Fruit fly (Drosophila melanogaster) whole organism, embryonic: ENCODE data around the gene Ufd4.

Source experiments
- ATbp ChIP-seq: fragments of 200-800 bp; sonication (Bioruptor generic); optimal IDR thresholded peaks from 2 replicates; lab custom pipeline; 2017; ENCODE audit warnings: missing biosample characterization, mild to moderate bottlenecking, missing genetic modification characterization, missing genetic modification reagents
- Blimp-1 ChIP-seq: fragments of 200-800 bp; sonication (Bioruptor generic); optimal IDR thresholded peaks from 3 replicates; lab custom pipeline; 2018; ENCODE audit warnings: missing biosample characterization, missing genetic modification characterization, mild to moderate bottlenecking, moderate library complexity, missing genetic modification reagents
- Bteb2 ChIP-seq: fragments of 200-800 bp; sonication (Bioruptor generic); optimal IDR thresholded peaks from 2 replicates; lab custom pipeline; 2016; ENCODE audit warnings: missing biosample characterization, missing genetic modification characterization
- CG11247 ChIP-seq: fragments of 200-800 bp; sonication (Bioruptor generic); IDR thresholded peaks from 2 replicates; pipeline ENCODE4 v1.3.6; 2022; ENCODE audit warnings: missing biosample characterization, missing genetic modification characterization
- CG11695 ChIP-seq: fragments of 200-800 bp; sonication (Bioruptor generic); IDR thresholded peaks from 3 replicates; pipeline ENCODE4 v1.3.6; 2022; ENCODE audit warnings: missing biosample characterization, missing genetic modification characterization
- CG12391 ChIP-seq: fragments of 200-800 bp; sonication (Bioruptor generic); optimal IDR thresholded peaks from 3 replicates; lab custom pipeline; 2018; ENCODE audit warnings: missing biosample characterization, mild to moderate bottlenecking, missing genetic modification characterization, moderate library complexity
- CG13287 ChIP-seq: fragments of 200-800 bp; sonication (Bioruptor generic); IDR thresholded peaks from 2 replicates; pipeline ENCODE4 v1.3.6; 2022; ENCODE audit warnings: missing biosample characterization, missing genetic modification characterization; ENCODE audit not compliant: partially characterized antibody
- CG13424 ChIP-seq: fragments of 200-800 bp; sonication (Bioruptor generic); optimal IDR thresholded peaks from 2 replicates; lab custom pipeline; 2019; ENCODE audit warnings: missing biosample characterization, mild to moderate bottlenecking, missing genetic modification characterization, moderate library complexity
- CG17385 ChIP-seq: fragments of 200-800 bp; sonication (Bioruptor generic); optimal IDR thresholded peaks from 3 replicates; lab custom pipeline; 2018; ENCODE audit warnings: missing biosample characterization, mild to moderate bottlenecking, missing genetic modification characterization
- CG2129 ChIP-seq: fragments of 200-800 bp; sonication (Bioruptor generic); IDR thresholded peaks from 2 replicates; pipeline ENCODE4 v1.3.6; 2022; ENCODE audit warnings: missing biosample characterization, missing genetic modification characterization; ENCODE audit not compliant: partially characterized antibody
- CG30020 ChIP-seq: fragments of 200-800 bp; optimal IDR thresholded peaks from 2 replicates; lab custom pipeline; 2019; ENCODE audit warnings: missing biosample characterization, mild to moderate bottlenecking, missing genetic modification characterization, moderate library complexity
- CG31388 ChIP-seq: fragments of 200-800 bp; sonication (Bioruptor generic); optimal IDR thresholded peaks from 2 replicates; lab custom pipeline; 2016; ENCODE audit warnings: missing biosample characterization, missing genetic modification characterization
- CG6813 ChIP-seq: fragments of 200-800 bp; sonication (Bioruptor generic); optimal IDR thresholded peaks from 2 replicates; lab custom pipeline; 2017; ENCODE audit warnings: missing biosample characterization, missing genetic modification characterization, mild to moderate bottlenecking, moderate library complexity, missing genetic modification reagents
- CG6854 ChIP-seq: fragments of 200-800 bp; sonication (Bioruptor generic); optimal IDR thresholded peaks from 3 replicates; lab custom pipeline; 2017; ENCODE audit warnings: missing biosample characterization, mild to moderate bottlenecking, missing genetic modification characterization
- CG7839 ChIP-seq: fragments of 200-800 bp; sonication (Bioruptor generic); optimal IDR thresholded peaks from 3 replicates; lab custom pipeline; 2018; ENCODE audit warnings: missing biosample characterization, mild to moderate bottlenecking, missing genetic modification characterization, moderate library complexity
- CG7928 ChIP-seq: fragments of 200-800 bp; sonication (Bioruptor generic); optimal IDR thresholded peaks from 2 replicates; lab custom pipeline; 2017; ENCODE audit warnings: missing biosample characterization, mild to moderate bottlenecking, missing genetic modification characterization
- CG8281 ChIP-seq: fragments of 200-800 bp; sonication (Bioruptor generic); optimal IDR thresholded peaks from 2 replicates; lab custom pipeline; 2018; ENCODE audit warnings: missing biosample characterization, mild to moderate bottlenecking, missing genetic modification characterization, moderate library complexity
- CG8944 ChIP-seq: fragments of 200-800 bp; sonication (Bioruptor generic); optimal IDR thresholded peaks from 3 replicates; lab custom pipeline; 2016; ENCODE audit warnings: missing biosample characterization, missing genetic modification characterization
- Camta ChIP-seq: fragments of 200-800 bp; sonication (Bioruptor generic); optimal IDR thresholded peaks from 2 replicates; lab custom pipeline; 2016; ENCODE audit warnings: missing biosample characterization, missing genetic modification characterization
- CrebB ChIP-seq: fragments of 200-800 bp; sonication (Bioruptor generic); optimal IDR thresholded peaks from 3 replicates; lab custom pipeline; 2018; ENCODE audit warnings: missing biosample characterization, mild to moderate bottlenecking, missing genetic modification characterization
- Dfd ChIP-seq, 2 experiments: fragments of >200 bp; optimal IDR thresholded peaks; 2 replicates each; lab custom pipeline; 2017; ENCODE audit warnings: missing biosample characterization in 2 of 2, missing genetic modification characterization in 2 of 2
- Dref ChIP-seq: fragments of 200-800 bp; sonication (Bioruptor generic); IDR thresholded peaks from 2 replicates; pipeline ENCODE4 v1.3.6; 2022; ENCODE audit warnings: missing biosample characterization, missing genetic modification characterization
- Eip74EF ChIP-seq, 2 experiments: fragments of 200-800 bp in 1 of 2; fragments of >200 bp in 1 of 2; sonication (Bioruptor generic) in 1 of 2; optimal IDR thresholded peaks; 2 replicates each; lab custom pipeline; 2017 to 2019; ENCODE audit warnings: missing biosample characterization in 2 of 2, missing genetic modification characterization in 2 of 2, mild to moderate bottlenecking in 1 of 2, moderate library complexity in 1 of 2
- Elba2 ChIP-seq: fragments of 200-800 bp; sonication (Bioruptor generic); optimal IDR thresholded peaks from 3 replicates; lab custom pipeline; 2016; ENCODE audit warnings: missing biosample characterization, missing genetic modification characterization
- HLHmδ ChIP-seq: fragments of 200-800 bp; sonication (Bioruptor generic); optimal IDR thresholded peaks from 2 replicates; lab custom pipeline; 2018; ENCODE audit warnings: missing biosample characterization, mild to moderate bottlenecking, missing genetic modification characterization, moderate library complexity
- Hr51 ChIP-seq, 2 experiments: fragments of 200-800 bp; sonication (Bioruptor generic); optimal IDR thresholded peaks; 2 replicates in 1 of 2; 3 replicates in 1 of 2; lab custom pipeline; 2016 to 2018; ENCODE audit warnings: missing biosample characterization in 2 of 2, missing genetic modification characterization in 2 of 2, mild to moderate bottlenecking in 1 of 2, moderate library complexity in 1 of 2
- Lhr ChIP-seq: fragments of 200-800 bp; sonication (Bioruptor generic); optimal IDR thresholded peaks from 3 replicates; lab custom pipeline; 2017; ENCODE audit warnings: mild to moderate bottlenecking, missing biosample characterization, missing genetic modification reagents, missing genetic modification characterization
- Max ChIP-seq: fragments of 200-800 bp; sonication (Bioruptor generic); optimal IDR thresholded peaks from 2 replicates; lab custom pipeline; 2016; ENCODE audit warnings: missing biosample characterization, mild to moderate bottlenecking, missing genetic modification characterization
- Ravus ChIP-seq: fragments of 200-800 bp; sonication (Bioruptor generic); IDR thresholded peaks from 2 replicates; pipeline ENCODE4 v1.3.6; 2022; ENCODE audit warnings: missing biosample characterization, missing genetic modification characterization
- Ssrp ChIP-seq: fragments of 200-800 bp; sonication (Bioruptor generic); optimal IDR thresholded peaks from 2 replicates; lab custom pipeline; 2018; ENCODE audit warnings: missing biosample characterization, mild to moderate bottlenecking, missing genetic modification characterization, moderate library complexity
- Xbp1 ChIP-seq: fragments of 200-800 bp; sonication (Bioruptor generic); optimal IDR thresholded peaks from 3 replicates; lab custom pipeline; 2016; ENCODE audit warnings: missing biosample characterization, mild to moderate bottlenecking, missing genetic modification characterization
- ap ChIP-seq: fragments of 200-800 bp; sonication (Bioruptor generic); IDR thresholded peaks from 2 replicates; pipeline ENCODE4 v1.3.6; 2022; ENCODE audit warnings: missing biosample characterization, missing genetic modification characterization
- bab2 ChIP-seq: fragments of 200-800 bp; sonication (Bioruptor generic); optimal IDR thresholded peaks from 2 replicates; lab custom pipeline; 2016; ENCODE audit warnings: missing biosample characterization, missing genetic modification characterization
- bbx ChIP-seq: fragments of 200-800 bp; sonication (Bioruptor generic); IDR thresholded peaks from 2 replicates; pipeline ENCODE4 v1.3.6; 2022; ENCODE audit warnings: missing biosample characterization, missing genetic modification characterization; ENCODE audit not compliant: partially characterized antibody
- bigmax ChIP-seq: fragments of 200-800 bp; sonication (Bioruptor generic); optimal IDR thresholded peaks from 2 replicates; lab custom pipeline; 2018; ENCODE audit warnings: missing biosample characterization, mild to moderate bottlenecking, missing genetic modification characterization
- cg ChIP-seq: fragments of 200-800 bp; sonication (Bioruptor generic); optimal IDR thresholded peaks from 3 replicates; lab custom pipeline; 2019; ENCODE audit warnings: missing biosample characterization, mild to moderate bottlenecking, missing genetic modification characterization, moderate library complexity
- crc ChIP-seq: fragments of 200-800 bp; sonication (Bioruptor generic); optimal IDR thresholded peaks from 2 replicates; lab custom pipeline; 2016; ENCODE audit warnings: missing biosample characterization, missing genetic modification characterization
- dysf ChIP-seq: fragments of 200-800 bp; sonication (Bioruptor generic); IDR thresholded peaks from 3 replicates; pipeline ENCODE4 v1.3.6; 2022; ENCODE audit warnings: missing biosample characterization, missing genetic modification characterization
- nerfin-1 ChIP-seq: fragments of 200-800 bp; sonication (Bioruptor generic); optimal IDR thresholded peaks from 3 replicates; lab custom pipeline; 2019; ENCODE audit warnings: missing biosample characterization, mild to moderate bottlenecking, missing genetic modification characterization, moderate library complexity
- pb ChIP-seq: fragments of 200-800 bp; sonication (Bioruptor generic); optimal IDR thresholded peaks from 3 replicates; lab custom pipeline; 2016; ENCODE audit warnings: missing biosample characterization, missing genetic modification characterization
- pfk ChIP-seq: fragments of 200-800 bp; sonication (Bioruptor generic); optimal IDR thresholded peaks from 2 replicates; lab custom pipeline; 2018; ENCODE audit warnings: missing biosample characterization, mild to moderate bottlenecking, missing genetic modification characterization, moderate library complexity
- pho ChIP-seq: fragments of 200-800 bp; sonication (Bioruptor generic); optimal IDR thresholded peaks from 2 replicates; lab custom pipeline; 2016; ENCODE audit warnings: missing biosample characterization, missing genetic modification characterization
- sc ChIP-seq, 3 experiments: fragments of >200 bp in 2 of 3; fragments of 200-800 bp in 1 of 3; sonication (Bioruptor generic) in 1 of 3; optimal IDR thresholded peaks; 2 replicates in 2 of 3; 3 replicates in 1 of 3; lab custom pipeline; 2017; ENCODE audit warnings: mild to moderate bottlenecking in 1 of 3, missing biosample characterization in 1 of 3, missing genetic modification characterization in 1 of 3, missing genetic modification reagents in 1 of 3
- seq ChIP-seq: fragments of 200-800 bp; sonication (Bioruptor generic); IDR thresholded peaks from 2 replicates; pipeline ENCODE4 v1.3.6; 2022; ENCODE audit warnings: missing biosample characterization, missing genetic modification characterization
- sqz ChIP-seq: fragments of 200-800 bp; sonication (Bioruptor generic); optimal IDR thresholded peaks from 3 replicates; lab custom pipeline; 2018; ENCODE audit warnings: missing biosample characterization, mild to moderate bottlenecking, missing genetic modification characterization
- tap ChIP-seq: fragments of 200-800 bp; optimal IDR thresholded peaks from 3 replicates; lab custom pipeline; 2019; ENCODE audit warnings: missing biosample characterization, mild to moderate bottlenecking, missing genetic modification characterization, moderate library complexity
- tna ChIP-seq: fragments of 200-800 bp; sonication (Bioruptor generic); IDR thresholded peaks from 2 replicates; pipeline ENCODE4 v1.3.6; 2022; ENCODE audit warnings: missing biosample characterization, missing genetic modification characterization; ENCODE audit not compliant: partially characterized antibody
- trem ChIP-seq: fragments of 200-800 bp; optimal IDR thresholded peaks from 3 replicates; lab custom pipeline; 2019; ENCODE audit warnings: missing biosample characterization, mild to moderate bottlenecking, missing genetic modification characterization, moderate library complexity
- twi ChIP-seq: fragments of 200-800 bp; optimal IDR thresholded peaks from 2 replicates; lab custom pipeline; 2019; ENCODE audit warnings: missing biosample characterization, mild to moderate bottlenecking, missing genetic modification characterization, moderate library complexity

Gene Ufd4

DNA sequence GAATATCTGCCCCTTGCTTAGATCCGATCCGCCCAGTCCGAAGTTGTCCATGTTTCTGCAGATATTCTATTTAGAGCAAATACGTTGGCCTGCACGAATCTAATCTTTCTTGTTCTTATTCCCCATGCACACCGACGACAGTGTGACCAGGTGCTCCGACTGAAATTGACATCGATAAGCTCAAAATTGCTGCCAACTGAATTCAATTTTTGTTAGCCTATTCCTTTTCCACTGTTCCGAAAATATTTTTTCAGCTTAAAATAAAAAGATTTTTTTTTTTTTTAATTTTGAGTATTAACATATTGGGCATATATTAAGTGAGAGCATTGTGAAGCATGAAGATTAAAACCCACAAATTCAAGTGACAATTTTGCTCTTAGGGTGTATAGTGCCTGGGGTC lies 11.6 kb upstream of the Ufd4 start, which contains the start of gene nmd (continued):
- no peak for TF ChIP-seq HLHmδ (GFP tag; lab: Kevin White, UChicago)
- TF ChIP-seq CG11247 (GFP tag; lab: Robert Waterston, UW) = no peak
- peak; percentile 4 for TF ChIP-seq cg (GFP tag; lab: Kevin White, UChicago)
- TF ChIP-seq tna (GFP tag; lab: Robert Waterston, UW) = peak; percentile 12; the same call in 1 of the 2 replicates
- peak; percentile 62 for TF ChIP-seq Lhr (GFP tag; lab: Kevin White, UChicago)
- no peak for TF ChIP-seq CG6813 (GFP tag; lab: Kevin White, UChicago)
- peak; percentile 90 for TF ChIP-seq CG30020 (tag; lab: Kevin White, UChicago)
- no peak for TF ChIP-seq Ravus (GFP tag; lab: Robert Waterston, UW)
- peak; percentile 2 for TF ChIP-seq CG7839 (tag; lab: Kevin White, UChicago)
- TF ChIP-seq CrebB (tag; lab: Kevin White, UChicago) = no peak
- TF ChIP-seq CG12391 (tag; lab: Kevin White, UChicago) = peak; percentile 46
- TF ChIP-seq twi (tag; lab: Kevin White, UChicago) = no peak
- TF ChIP-seq Ssrp = no peak
- peak; percentile 98 for TF ChIP-seq trem (tag; lab: Kevin White, UChicago)
- TF ChIP-seq Max (GFP tag; lab: Kevin White, UChicago) = peak; percentile 51
- TF ChIP-seq CG11695 (GFP tag; lab: Robert Waterston, UW) = no peak
- no peak for TF ChIP-seq CG31388 (GFP tag; lab: Kevin White, UChicago)
- TF ChIP-seq ATbp (GFP tag; lab: Kevin White, UChicago) = no peak
- no peak for TF ChIP-seq CG13424 (tag; lab: Kevin White, UChicago)
- TF ChIP-seq sc (optimal IDR thresholded peaks at IDR 0.05; lab: Kevin White, UChicago) = no peak
- no peak for TF ChIP-seq sc (GFP tag; optimal IDR thresholded peaks at IDR 0.05; lab: Kevin White, UChicago)
- TF ChIP-seq Blimp-1 (GFP tag; lab: Kevin White, UChicago) = no peak
- TF ChIP-seq Camta (GFP tag; lab: Kevin White, UChicago) = no peak
- no peak for TF ChIP-seq Dfd (GFP tag; optimal IDR thresholded peaks at IDR 0.05; lab: Kevin White, UChicago)
- TF ChIP-seq seq (GFP tag; lab: Robert Waterston, UW) = no peak
- peak in 1 of 2 experiments; percentile 24 for TF ChIP-seq Hr51 (GFP tag; optimal IDR thresholded peaks at IDR 0.05; lab: Kevin White, UChicago)
- no peak for TF ChIP-seq Bteb2 (GFP tag; lab: Kevin White, UChicago)
- TF ChIP-seq Elba2 (GFP tag; lab: Kevin White, UChicago) = peak; percentile 64
- no peak for TF ChIP-seq bigmax
- TF ChIP-seq tap (tag; lab: Kevin White, UChicago) = no peak
- TF ChIP-seq Xbp1 (GFP tag; lab: Kevin White, UChicago) = peak; percentile 13
- no peak for TF ChIP-seq sqz (GFP tag; lab: Kevin White, UChicago)
- no peak for TF ChIP-seq ap (GFP tag; lab: Robert Waterston, UW)
- peak; percentile 5 for TF ChIP-seq pho (GFP tag; lab: Kevin White, UChicago)
- TF ChIP-seq nerfin-1 (tag; lab: Kevin White, UChicago) = no peak
- TF ChIP-seq CG17385 (GFP tag; lab: Kevin White, UChicago) = peak; percentile 91
- no peak for TF ChIP-seq CG2129
- TF ChIP-seq crc (GFP tag; lab: Kevin White, UChicago) = no peak
- TF ChIP-seq CG8281 (tag; lab: Kevin White, UChicago) = no peak
- TF ChIP-seq dysf (GFP tag; lab: Robert Waterston, UW) = no peak
- TF ChIP-seq Eip74EF (GFP tag; optimal IDR thresholded peaks at IDR 0.05; lab: Kevin White, UChicago) = no peak
- peak; percentile 59 for TF ChIP-seq Dref (GFP tag; lab: Robert Waterston, UW)
- peak; percentile 53 for TF ChIP-seq CG13287 (GFP tag; lab: Robert Waterston, UW)
- TF ChIP-seq pfk (GFP tag; lab: Kevin White, UChicago) = peak; percentile 95
- no peak for TF ChIP-seq bab2 (GFP tag; lab: Kevin White, UChicago)
- TF ChIP-seq bbx (GFP tag; lab: Robert Waterston, UW) = peak; percentile 38; the same call in 1 of the 2 replicates
- TF ChIP-seq pb (GFP tag; lab: Kevin White, UChicago) = no peak
- TF ChIP-seq CG6854 = no peak
- no peak for TF ChIP-seq CG7928 (GFP tag; lab: Kevin White, UChicago)
- no peak for TF ChIP-seq CG8944 (GFP tag; lab: Kevin White, UChicago)
